Worm (Caenorhabditis elegans) whole organism, late embryonic: ENCODE measurements around the gene hsp-43.
A peak's percentile ranks its signal among the peaks of the same experiment; 100 is the strongest.

Source experiments
- F13H6.1 ChIP-seq: sonication (generic microtip); optimal IDR thresholded peaks from 2 replicates; lab custom pipeline; 2016; ENCODE audit warnings: missing genetic modification characterization, missing compliant biosample characterization
- Y22D7AL.16 ChIP-seq: sonication (generic microtip); optimal IDR thresholded peaks from 2 replicates; lab custom pipeline; 2016; ENCODE audit warnings: missing genetic modification characterization, missing compliant biosample characterization
- ahr-1 ChIP-seq: sonication (generic microtip); optimal IDR thresholded peaks from 2 replicates; lab custom pipeline; 2016; ENCODE audit warnings: missing genetic modification characterization, missing compliant biosample characterization
- ama-1 ChIP-seq: fragments of 150-350 bp; optimal IDR thresholded peaks from 2 replicates; lab custom pipeline; 2014
- ceh-18 ChIP-seq: sonication (generic microtip); optimal IDR thresholded peaks from 2 replicates; lab custom pipeline; 2016; ENCODE audit warnings: missing genetic modification characterization, missing compliant biosample characterization
- ceh-19 ChIP-seq: fragments of 200-800 bp; sonication (Bioruptor generic); optimal IDR thresholded peaks from 2 replicates; lab custom pipeline; 2018; ENCODE audit warnings: mild to moderate bottlenecking, missing genetic modification characterization, missing compliant biosample characterization
- ceh-2 ChIP-seq: sonication (generic microtip); optimal IDR thresholded peaks from 2 replicates; lab custom pipeline; 2016; ENCODE audit warnings: missing genotype, missing genetic modification characterization, missing compliant biosample characterization
- ceh-22 ChIP-seq: sonication (generic microtip); optimal IDR thresholded peaks from 2 replicates; lab custom pipeline; 2017; ENCODE audit warnings: missing biosample characterization, missing genetic modification characterization
- ceh-30 ChIP-seq: fragments of 150-350 bp; optimal IDR thresholded peaks from 2 replicates; lab custom pipeline; 2014; ENCODE audit warnings: missing biosample characterization, missing genetic modification characterization
- ceh-31 ChIP-seq: sonication (generic microtip); optimal IDR thresholded peaks from 2 replicates; lab custom pipeline; 2016; ENCODE audit warnings: missing genetic modification characterization, missing compliant biosample characterization
- elt-2 ChIP-seq: sonication (generic microtip); optimal IDR thresholded peaks from 2 replicates; lab custom pipeline; 2016; ENCODE audit warnings: missing genetic modification reagents, missing genetic modification characterization, missing compliant biosample characterization
- elt-4 ChIP-seq: sonication (generic microtip); optimal IDR thresholded peaks from 2 replicates; lab custom pipeline; 2016; ENCODE audit warnings: missing genetic modification characterization, missing compliant biosample characterization
- ets-4 ChIP-seq: sonication (generic microtip); optimal IDR thresholded peaks from 2 replicates; lab custom pipeline; 2016; ENCODE audit warnings: missing genetic modification characterization, missing compliant biosample characterization
- hlh-13 ChIP-seq: fragments of 200-800 bp; sonication (Bioruptor generic); optimal IDR thresholded peaks from 2 replicates; lab custom pipeline; 2018; ENCODE audit warnings: mild to moderate bottlenecking, missing genetic modification characterization, missing compliant biosample characterization
- hlh-15 ChIP-seq: sonication (generic microtip); optimal IDR thresholded peaks from 2 replicates; lab custom pipeline; 2016; ENCODE audit warnings: missing genetic modification characterization, missing compliant biosample characterization
- hlh-30 ChIP-seq: sonication (generic microtip); optimal IDR thresholded peaks from 2 replicates; lab custom pipeline; 2017; ENCODE audit warnings: antibody characterized with exemption, missing genetic modification characterization, missing compliant biosample characterization; ENCODE audit not compliant: insufficient read depth
- hlh-6 ChIP-seq: sonication (generic microtip); optimal IDR thresholded peaks from 2 replicates; lab custom pipeline; 2016; ENCODE audit warnings: missing genotype, missing genetic modification characterization, missing compliant biosample characterization
- hlh-8 ChIP-seq: sonication (generic microtip); optimal IDR thresholded peaks from 2 replicates; lab custom pipeline; 2016; ENCODE audit warnings: missing genotype, missing genetic modification characterization, missing compliant biosample characterization
- lim-6 ChIP-seq: sonication (generic microtip); optimal IDR thresholded peaks from 2 replicates; lab custom pipeline; 2016; ENCODE audit warnings: missing genetic modification characterization, missing compliant biosample characterization
- madf-2 ChIP-seq: sonication (generic microtip); optimal IDR thresholded peaks from 2 replicates; lab custom pipeline; 2017; ENCODE audit warnings: missing genetic modification characterization, missing compliant biosample characterization
- nfya-1 ChIP-seq: sonication (generic microtip); optimal IDR thresholded peaks from 2 replicates; lab custom pipeline; 2017; ENCODE audit warnings: missing genetic modification characterization, mild to moderate bottlenecking, missing compliant biosample characterization, antibody characterized with exemption, moderate library complexity
- nhr-232 ChIP-seq: sonication (generic microtip); optimal IDR thresholded peaks from 2 replicates; lab custom pipeline; 2016; ENCODE audit warnings: missing genetic modification characterization, missing compliant biosample characterization
- odd-2 ChIP-seq: sonication (generic microtip); optimal IDR thresholded peaks from 2 replicates; lab custom pipeline; 2017; ENCODE audit warnings: antibody characterized with exemption, mild to moderate bottlenecking, missing genetic modification characterization, missing compliant biosample characterization
- pag-3 ChIP-seq: sonication (generic microtip); optimal IDR thresholded peaks from 2 replicates; lab custom pipeline; 2016; ENCODE audit warnings: missing compliant biosample characterization, missing genetic modification characterization, borderline replicate concordance
- pat-9 ChIP-seq: fragments of 200-800 bp; sonication (Bioruptor generic); optimal IDR thresholded peaks from 2 replicates; lab custom pipeline; 2018; ENCODE audit warnings: mild to moderate bottlenecking, missing genetic modification characterization, moderate library complexity, missing compliant biosample characterization
- pha-2 ChIP-seq: sonication (generic microtip); optimal IDR thresholded peaks from 2 replicates; lab custom pipeline; 2017; ENCODE audit warnings: mild to moderate bottlenecking, missing genetic modification characterization, missing compliant biosample characterization
- pha-4 ChIP-seq: fragments of 150-350 bp; optimal IDR thresholded peaks from 2 replicates; lab custom pipeline; 2018; ENCODE audit warnings: missing biosample characterization, missing genetic modification reagents, missing genetic modification characterization
- pros-1 ChIP-seq: fragments of 150-350 bp; optimal IDR thresholded peaks from 2 replicates; lab custom pipeline; 2014; ENCODE audit warnings: missing biosample characterization, missing genetic modification reagents, missing genetic modification characterization
- rnt-1 ChIP-seq: sonication (generic microtip); optimal IDR thresholded peaks from 2 replicates; lab custom pipeline; 2016; ENCODE audit warnings: missing genetic modification characterization, missing compliant biosample characterization
- sox-2 ChIP-seq: fragments of 200-800 bp; sonication (Bioruptor generic); IDR thresholded peaks from 2 replicates; pipeline ENCODE4 v1.3.6; 2022; ENCODE audit warnings: missing genetic modification reagents, missing genetic modification characterization, missing compliant biosample characterization
- sox-4 ChIP-seq: sonication (generic microtip); optimal IDR thresholded peaks from 2 replicates; lab custom pipeline; 2017; ENCODE audit warnings: mild to moderate bottlenecking, missing genetic modification characterization, inconsistent platforms, missing compliant biosample characterization
- unc-3 ChIP-seq, 2 experiments: fragments of 200-800 bp in 1 of 2; sonication (Bioruptor generic) in 1 of 2; sonication (generic microtip) in 1 of 2; conservative IDR thresholded peaks in 1 of 2; optimal IDR thresholded peaks in 1 of 2; 2 replicates each; pipeline versions ENCODE4 v1.3.6 to Lab custom; 2016 to 2022; ENCODE audit warnings: missing compliant biosample characterization in 2 of 2, missing genetic modification characterization in 2 of 2, missing genetic modification reagents in 1 of 2
- zip-5 ChIP-seq: sonication (generic microtip); optimal IDR thresholded peaks from 2 replicates; lab custom pipeline; 2016; ENCODE audit warnings: missing genetic modification characterization, missing compliant biosample characterization
- ztf-16 ChIP-seq: sonication (generic microtip); optimal IDR thresholded peaks from 2 replicates; lab custom pipeline; 2017; ENCODE audit warnings: missing genetic modification characterization, missing compliant biosample characterization

The hsp-43 gene

DNA sequence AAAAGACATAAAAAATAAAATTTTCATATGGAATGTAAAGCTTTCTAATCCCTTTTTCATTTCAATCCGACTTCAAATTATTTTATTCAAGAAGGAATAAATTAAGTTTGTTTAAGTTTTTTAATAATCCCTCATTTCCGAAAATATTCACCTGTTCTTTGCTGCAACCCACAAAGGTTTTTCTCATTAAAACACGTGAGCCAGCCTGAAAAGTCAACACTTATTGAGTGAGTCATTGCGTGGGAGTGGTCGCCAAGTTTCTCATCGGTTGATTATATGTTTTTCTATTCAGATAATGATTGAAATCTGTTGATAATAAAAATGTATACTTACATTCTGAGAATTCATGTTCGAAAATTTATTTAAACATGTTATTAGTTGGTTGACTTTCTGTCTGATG, 10.2 kb upstream of the hsp-43 start:
- TF ChIP-seq hlh-15 (tag; lab: Kevin White, UChicago) (no peak), ztf-16 (tag; lab: Kevin White, UChicago) (no peak), ceh-22 (tag; lab: Kevin White, UChicago) (no peak), nfya-1 (tag; lab: Kevin White, UChicago) (no peak), odd-2 (tag; lab: Kevin White, UChicago) (no peak)

- TF ChIP-seq lim-6 (tag; lab: Kevin White, UChicago), result no peak
- no peak for TF ChIP-seq elt-2
- no peak for TF ChIP-seq pag-3
- no peak for TF ChIP-seq pha-2 (tag; lab: Kevin White, UChicago)
- TF ChIP-seq F13H6.1, result no peak
- TF ChIP-seq ceh-19 (GFP tag; lab: Kevin White, UChicago), result no peak
- TF ChIP-seq ets-4 (tag; lab: Kevin White, UChicago), result no peak
- TF ChIP-seq hlh-6 (tag; lab: Kevin White, UChicago), result no peak
- TF ChIP-seq ama-1 (lab: Kevin White, UChicago), result no peak
- TF ChIP-seq elt-4 (tag; lab: Kevin White, UChicago), result no peak
- TF ChIP-seq sox-4 (tag; lab: Kevin White, UChicago), result no peak
- no peak for TF ChIP-seq ceh-31 (tag; lab: Kevin White, UChicago)
- TF ChIP-seq ceh-2, result no peak
- TF ChIP-seq hlh-30 (tag; lab: Kevin White, UChicago), result no peak
Observed at ce11 chrX:6240640-6241033, 5.3 kb upstream of the hsp-43 start, which contains the start of gene got-2.2. TSS of gene got-2.2 (plus strand) at chrX:6240983.

ce11 chrX:6239927-6240639, 4.7 kb upstream of the hsp-43 start:
- TF ChIP-seq ceh-18 (tag; lab: Kevin White, UChicago) (peak; percentile 4), ceh-31 (tag; lab: Kevin White, UChicago) (no peak)

- TF ChIP-seq rnt-1 (tag; lab: Kevin White, UChicago), result peak; percentile 51
- TF ChIP-seq unc-3 (GFP tag; conservative IDR thresholded peaks at IDR 0.05; lab: Robert Waterston, UW), result no peak
- no peak for TF ChIP-seq unc-3 (tag; optimal IDR thresholded peaks at IDR 0.05; lab: Kevin White, UChicago)
- TF ChIP-seq pros-1, result no peak
- TF ChIP-seq ceh-30, result no peak
- TF ChIP-seq, all 69 proteins: peak for 1
Observed at ce11 chrX:6238973-6239372, 3.6 kb upstream of the hsp-43 start, which contains the start of gene rml-3. TSS of gene rml-3 (minus strand) at chrX:6239065.

ce11 chrX:6232998-6233626, 2.2 kb downstream of the hsp-43 start, which contains the start of gene C14F11.4:
TSS of gene C14F11.4 (minus strand) at chrX:6233048.
- TF ChIP-seq F13H6.1 (no peak), nhr-232 (tag; lab: Kevin White, UChicago) (no peak), pha-4 (tag; lab: Kevin White, UChicago) (no peak), ceh-18 (tag; lab: Kevin White, UChicago) (no peak), hlh-8 (no peak), ahr-1 (tag; lab: Kevin White, UChicago) (no peak), Y22D7AL.16 (no peak), madf-2 (tag; lab: Kevin White, UChicago) (no peak)

ce11 chrX:6230669-6231068, 4.7 kb downstream of the hsp-43 start, which contains the start of gene lite-1:
TSS of gene lite-1 (minus strand) at chrX:6230769.
- no peak for TF ChIP-seq nfya-1 (tag; lab: Kevin White, UChicago)
- TF ChIP-seq zip-5 (tag; lab: Kevin White, UChicago), result no peak
- TF ChIP-seq unc-3 (GFP tag; conservative IDR thresholded peaks at IDR 0.05; lab: Robert Waterston, UW), result no peak
- no peak for TF ChIP-seq unc-3 (tag; optimal IDR thresholded peaks at IDR 0.05; lab: Kevin White, UChicago)
- no peak for TF ChIP-seq sox-2
- no peak for TF ChIP-seq pat-9 (tag; lab: Kevin White, UChicago)
- TF ChIP-seq hlh-8, result no peak
- no peak for TF ChIP-seq hlh-13 (GFP tag; lab: Kevin White, UChicago)
- TF ChIP-seq ceh-18 (tag; lab: Kevin White, UChicago), result no peak
